Comparison of ENCODE assay signal across 1 fruit fly cellular context in genomic region chr3R:6881264-6882014, dm6.
TF ChIP-seq lines count a peak whose summit lies in the region.

No protein-coding gene starts in this region.

TF ChIP-seq in whole organism, embryonic, 481 proteins besides CTCF, POLR2A, EP300 and RAD21 (continued from another document and continues in another):
- TF ChIP-seq ara (GFP tag; IDR thresholded peaks at IDR 0.05; lab: Robert Waterston, UW) (peak; percentile 78), E2f2 (GFP tag; IDR thresholded peaks at IDR 0.05; lab: Robert Waterston, UW) (no peak), chinmo (GFP tag; IDR thresholded peaks at IDR 0.05; lab: Robert Waterston, UW; ENCODE audit: partially characterized antibody) (no peak), lilli (GFP tag; optimal IDR thresholded peaks at IDR 0.05; lab: Kevin White, UChicago) (peak; percentile 51), hbn (GFP tag; IDR thresholded peaks at IDR 0.05; lab: Robert Waterston, UW; ENCODE audit: partially characterized antibody) (no peak), Bgb (GFP tag; IDR thresholded peaks at IDR 0.05; lab: Robert Waterston, UW; ENCODE audit: partially characterized antibody) (no peak), zfh2 (GFP tag; optimal IDR thresholded peaks at IDR 0.05; lab: Kevin White, UChicago) (no peak), CG10267 (tag; optimal IDR thresholded peaks at IDR 0.05; lab: Kevin White, UChicago) (peak; percentile 78), Nf-YB (GFP tag; optimal IDR thresholded peaks at IDR 0.05; lab: Kevin White, UChicago) (peak; percentile 81), Fer1 (GFP tag; optimal IDR thresholded peaks at IDR 0.05; lab: Kevin White, UChicago) (no peak), CG12071 (GFP tag; optimal IDR thresholded peaks at IDR 0.05; lab: Kevin White, UChicago) (no peak), psq (GFP tag; optimal IDR thresholded peaks at IDR 0.05; lab: Kevin White, UChicago) (peak; percentile 21), CG14441 (GFP tag; IDR thresholded peaks at IDR 0.05; lab: Robert Waterston, UW) (peak; percentile 32; the same call in 1 of the 2 replicates), emc (GFP tag; optimal IDR thresholded peaks at IDR 0.05; lab: Kevin White, UChicago) (no peak), CG13123 (GFP tag; optimal IDR thresholded peaks at IDR 0.05; lab: Kevin White, UChicago) (peak; percentile 13), B-H1 (GFP tag; IDR thresholded peaks at IDR 0.05; lab: Robert Waterston, UW) (peak; percentile 41; the same call in 2 of the 3 replicates), vvl (GFP tag; IDR thresholded peaks at IDR 0.05; lab: Robert Waterston, UW) (peak; percentile 83; the same call in 1 of the 2 replicates), MESR4 (GFP tag; optimal IDR thresholded peaks at IDR 0.05; lab: Kevin White, UChicago) (no peak), CG17361 (GFP tag; IDR thresholded peaks at IDR 0.05; lab: Robert Waterston, UW) (no peak; the same call in 2 of the 3 replicates), cwo (GFP tag; optimal IDR thresholded peaks at IDR 0.05; lab: Kevin White, UChicago) (peak; percentile 8), Atf3 (GFP tag; optimal IDR thresholded peaks at IDR 0.05; lab: Kevin White, UChicago) (peak; percentile 57), CG4424 (GFP tag; optimal IDR thresholded peaks at IDR 0.05; lab: Kevin White, UChicago) (peak; percentile 79), fd3F (GFP tag; optimal IDR thresholded peaks at IDR 0.05; lab: Kevin White, UChicago) (no peak), so (GFP tag; IDR thresholded peaks at IDR 0.05; lab: Robert Waterston, UW) (no peak; the same call in 2 of the 3 replicates), ham (GFP tag; IDR thresholded peaks at IDR 0.05; lab: Robert Waterston, UW) (no peak), CG16815 (GFP tag; optimal IDR thresholded peaks at IDR 0.05; lab: Kevin White, UChicago) (peak; percentile 63), jumu (GFP tag; optimal IDR thresholded peaks at IDR 0.05; lab: Kevin White, UChicago) (peak; percentile 52), yki (optimal IDR thresholded peaks at IDR 0.05; lab: Kevin White, UChicago) (no peak), hb (GFP tag; IDR thresholded peaks at IDR 0.05; lab: Robert Waterston, UW; ENCODE audit: partially characterized antibody) (no peak), Hand (GFP tag; optimal IDR thresholded peaks at IDR 0.05; lab: Kevin White, UChicago) (no peak), CG31224 (GFP tag; IDR thresholded peaks at IDR 0.05; lab: Robert Waterston, UW) (no peak), Dbx (GFP tag; IDR thresholded peaks at IDR 0.05; lab: Robert Waterston, UW) (no peak), CG6854 (GFP tag; optimal IDR thresholded peaks at IDR 0.05; lab: Kevin White, UChicago) (no peak), Dad (GFP tag; optimal IDR thresholded peaks at IDR 0.05; lab: Kevin White, UChicago) (peak; percentile 21), CG34376 (GFP tag; optimal IDR thresholded peaks at IDR 0.05; lab: Kevin White, UChicago) (no peak), CG14014 (GFP tag; IDR thresholded peaks at IDR 0.05; lab: Robert Waterston, UW) (no peak), croc (GFP tag; conservative IDR thresholded peaks at IDR 0.05; lab: Robert Waterston, UW) (peak; percentile 73; the same call in 2 of the 3 replicates), CG15514 (GFP tag; optimal IDR thresholded peaks at IDR 0.05; lab: Kevin White, UChicago) (no peak), CG14860 (GFP tag; IDR thresholded peaks at IDR 0.05; lab: Robert Waterston, UW; ENCODE audit: partially characterized antibody) (no peak), CG4282 (GFP tag; optimal IDR thresholded peaks at IDR 0.05; lab: Kevin White, UChicago) (no peak), Fer3 (tag; optimal IDR thresholded peaks at IDR 0.05; lab: Kevin White, UChicago) (peak; percentile 30), CG34224 (GFP tag; IDR thresholded peaks at IDR 0.05; lab: Robert Waterston, UW; ENCODE audit: partially characterized antibody) (no peak), gro (GFP tag; optimal IDR thresholded peaks at IDR 0.05; lab: Kevin White, UChicago) (no peak), Dek (tag; optimal IDR thresholded peaks at IDR 0.05; lab: Kevin White, UChicago) (no peak), CG7271 (tag; optimal IDR thresholded peaks at IDR 0.05; lab: Kevin White, UChicago) (peak; percentile 81), CG10366 (GFP tag; IDR thresholded peaks at IDR 0.05; lab: Robert Waterston, UW) (peak; percentile 29; the same call in 1 of the 2 replicates), CG17829 (tag; optimal IDR thresholded peaks at IDR 0.05; lab: Kevin White, UChicago) (peak; percentile 77), CG14710 (tag; optimal IDR thresholded peaks at IDR 0.05; lab: Kevin White, UChicago) (peak; percentile 83), run (tag; optimal IDR thresholded peaks at IDR 0.05; lab: Kevin White, UChicago) (no peak), CG18011 (GFP tag; optimal IDR thresholded peaks at IDR 0.05; lab: Kevin White, UChicago) (no peak), Med (GFP tag; lab: Kevin White, UChicago) (no peak), CG3838 (GFP tag; optimal IDR thresholded peaks at IDR 0.05; lab: Kevin White, UChicago) (no peak), CG8924 (tag; optimal IDR thresholded peaks at IDR 0.05; lab: Kevin White, UChicago) (peak; percentile 81), Nf-YA (GFP tag; IDR thresholded peaks at IDR 0.05; lab: Robert Waterston, UW) (no peak), mld (GFP tag; IDR thresholded peaks at IDR 0.05; lab: Robert Waterston, UW; ENCODE audit: partially characterized antibody) (no peak), lola (GFP tag; optimal IDR thresholded peaks at IDR 0.05; lab: Kevin White, UChicago) (peak in 1 of 3 experiments; percentile 86), HLH54F (GFP tag; optimal IDR thresholded peaks at IDR 0.05; lab: Kevin White, UChicago) (peak; percentile 39), Jarid2 (GFP tag; optimal IDR thresholded peaks at IDR 0.05; lab: Kevin White, UChicago) (no peak), Hr39 (optimal IDR thresholded peaks at IDR 0.05; lab: Kevin White, UChicago) (no peak), sima (GFP tag; optimal IDR thresholded peaks at IDR 0.05; lab: Kevin White, UChicago) (peak; percentile 14), CG15073 (GFP tag; optimal IDR thresholded peaks at IDR 0.05; lab: Kevin White, UChicago) (peak; percentile 54), Hr3 (GFP tag; optimal IDR thresholded peaks at IDR 0.05; lab: Kevin White, UChicago) (peak; percentile 61), CG42726 (GFP tag; IDR thresholded peaks at IDR 0.05; lab: Robert Waterston, UW; ENCODE audit: partially characterized antibody) (no peak), CG2199 (GFP tag; IDR thresholded peaks at IDR 0.05; lab: Robert Waterston, UW) (no peak), Optix (GFP tag; IDR thresholded peaks at IDR 0.05; lab: Robert Waterston, UW) (no peak), CG8388 (GFP tag; optimal IDR thresholded peaks at IDR 0.05; lab: Kevin White, UChicago) (peak; percentile 75), Ravus (GFP tag; IDR thresholded peaks at IDR 0.05; lab: Robert Waterston, UW) (no peak), CG7357 (GFP tag; IDR thresholded peaks at IDR 0.05; lab: Robert Waterston, UW) (peak; percentile 11; the same call in 1 of the 3 replicates), Scr (GFP tag; IDR thresholded peaks at IDR 0.05; lab: Robert Waterston, UW; ENCODE audit: partially characterized antibody) (no peak), otp (GFP tag; IDR thresholded peaks at IDR 0.05; lab: Robert Waterston, UW) (0 out of 3 replicates have a peak, but pooled peaks have one; percentile 50), cas (GFP tag; IDR thresholded peaks at IDR 0.05; lab: Robert Waterston, UW) (no peak), CG31365 (tag; optimal IDR thresholded peaks at IDR 0.05; lab: Kevin White, UChicago) (no peak), sens (GFP tag; lab: Kevin White, UChicago) (peak; percentile 97), Aef1 (GFP tag; IDR thresholded peaks at IDR 0.05; lab: Robert Waterston, UW) (no peak), trh (GFP tag; optimal IDR thresholded peaks at IDR 0.05; lab: Kevin White, UChicago) (no peak), CG4328 (GFP tag; optimal IDR thresholded peaks at IDR 0.05; lab: Kevin White, UChicago) (no peak), D19A (tag; optimal IDR thresholded peaks at IDR 0.05; lab: Kevin White, UChicago) (peak; percentile 69), CG30403 (GFP tag; optimal IDR thresholded peaks at IDR 0.05; lab: Kevin White, UChicago) (peak; percentile 66), CG16779 (GFP tag; IDR thresholded peaks at IDR 0.05; lab: Robert Waterston, UW) (no peak), Dll (GFP tag; IDR thresholded peaks at IDR 0.05; lab: Robert Waterston, UW; ENCODE audit: partially characterized antibody) (no peak), dysf (GFP tag; IDR thresholded peaks at IDR 0.05; lab: Robert Waterston, UW) (peak; percentile 68), CG3847 (GFP tag; IDR thresholded peaks at IDR 0.05; lab: Robert Waterston, UW) (no peak), CG15011 (GFP tag; optimal IDR thresholded peaks at IDR 0.05; lab: Kevin White, UChicago) (no peak), ranshi (GFP tag; IDR thresholded peaks at IDR 0.05; lab: Robert Waterston, UW) (peak; percentile 11; the same call in 1 of the 2 replicates), CG6791 (GFP tag; IDR thresholded peaks at IDR 0.05; lab: Robert Waterston, UW; ENCODE audit: partially characterized antibody) (no peak), CG32767 (GFP tag; IDR thresholded peaks at IDR 0.05; lab: Robert Waterston, UW) (peak; percentile 80), Side (GFP tag; optimal IDR thresholded peaks at IDR 0.05; lab: Kevin White, UChicago) (peak; percentile 55), chn (GFP tag; optimal IDR thresholded peaks at IDR 0.05; lab: Kevin White, UChicago) (peak; percentile 59), chif (GFP tag; optimal IDR thresholded peaks at IDR 0.05; lab: Kevin White, UChicago) (peak; percentile 57 to 88), Nf-YC (tag; optimal IDR thresholded peaks at IDR 0.05; lab: Kevin White, UChicago) (peak; percentile 72), CG9797 (GFP tag; optimal IDR thresholded peaks at IDR 0.05; lab: Kevin White, UChicago) (no peak), peb (GFP tag; IDR thresholded peaks at IDR 0.05; lab: Robert Waterston, UW) (peak; percentile 57; the same call in 1 of the 2 replicates), stwl (tag; optimal IDR thresholded peaks at IDR 0.05; lab: Kevin White, UChicago) (no peak), crp (GFP tag; optimal IDR thresholded peaks at IDR 0.05; lab: Kevin White, UChicago) (no peak), E2f1 (GFP tag; IDR thresholded peaks at IDR 0.05; lab: Robert Waterston, UW) (peak; percentile 44), ttk (GFP tag; IDR thresholded peaks at IDR 0.05; lab: Robert Waterston, UW) (peak; percentile 70; the same call in 1 of the 2 replicates), H2.0 (GFP tag; IDR thresholded peaks at IDR 0.05; lab: Robert Waterston, UW) (peak; percentile 34), fd64A (GFP tag; optimal IDR thresholded peaks at IDR 0.05; lab: Kevin White, UChicago) (peak; percentile 9), CG3281 (GFP tag; optimal IDR thresholded peaks at IDR 0.05; lab: Kevin White, UChicago) (no peak), CG4404 (GFP tag; IDR thresholded peaks at IDR 0.05; lab: Robert Waterston, UW) (peak; percentile 83), Sry-δ (GFP tag; optimal IDR thresholded peaks at IDR 0.05; lab: Kevin White, UChicago) (no peak), Oaz (GFP tag; IDR thresholded peaks at IDR 0.05; lab: Robert Waterston, UW) (no peak), kah (GFP tag; optimal IDR thresholded peaks at IDR 0.05; lab: Kevin White, UChicago) (no peak), cato (GFP tag; optimal IDR thresholded peaks at IDR 0.05; lab: Kevin White, UChicago; ENCODE audit: borderline replicate concordance) (peak; percentile 54), CG9876 (GFP tag; optimal IDR thresholded peaks at IDR 0.05; lab: Kevin White, UChicago) (no peak), Gsc (GFP tag; IDR thresholded peaks at IDR 0.05; lab: Robert Waterston, UW) (no peak; the same call in 1 of the 2 replicates), Lpt (GFP tag; optimal IDR thresholded peaks at IDR 0.05; lab: Kevin White, UChicago) (no peak), seq (GFP tag; IDR thresholded peaks at IDR 0.05; lab: Robert Waterston, UW) (peak; percentile 67), pita (GFP tag; optimal IDR thresholded peaks at IDR 0.05; lab: Kevin White, UChicago) (no peak), CG9215 (GFP tag; IDR thresholded peaks at IDR 0.05; lab: Robert Waterston, UW) (peak; percentile 52), nom (GFP tag; optimal IDR thresholded peaks at IDR 0.05; lab: Kevin White, UChicago) (no peak), amos (GFP tag; IDR thresholded peaks at IDR 0.05; lab: Robert Waterston, UW; ENCODE audit: partially characterized antibody) (no peak), crc (GFP tag; optimal IDR thresholded peaks at IDR 0.05; lab: Kevin White, UChicago) (no peak), corto (GFP tag; optimal IDR thresholded peaks at IDR 0.05; lab: Kevin White, UChicago) (no peak), Hey (tag; optimal IDR thresholded peaks at IDR 0.05; lab: Kevin White, UChicago) (no peak), Hr51 (GFP tag; optimal IDR thresholded peaks at IDR 0.05; lab: Kevin White, UChicago) (peak in 1 of 2 experiments; percentile 49), pzg (GFP tag; optimal IDR thresholded peaks at IDR 0.05; lab: Kevin White, UChicago) (no peak), CG14965 (GFP tag; optimal IDR thresholded peaks at IDR 0.05; lab: Kevin White, UChicago; ENCODE audit: borderline replicate concordance) (no peak), eyg (GFP tag; optimal IDR thresholded peaks at IDR 0.05; lab: Kevin White, UChicago) (no peak), CG2678 (tag; optimal IDR thresholded peaks at IDR 0.05; lab: Kevin White, UChicago) (no peak), Usf (GFP tag; optimal IDR thresholded peaks at IDR 0.05; lab: Kevin White, UChicago) (peak; percentile 35), klu (GFP tag; IDR thresholded peaks at IDR 0.05; lab: Robert Waterston, UW) (no peak), kni (GFP tag; optimal IDR thresholded peaks at IDR 0.05; lab: Kevin White, UChicago) (peak; percentile 26), Rfx (GFP tag; IDR thresholded peaks at IDR 0.05; lab: Robert Waterston, UW) (no peak), fu2 (GFP tag; optimal IDR thresholded peaks at IDR 0.05; lab: Kevin White, UChicago) (no peak), CG32532 (GFP tag; IDR thresholded peaks at IDR 0.05; lab: Robert Waterston, UW) (no peak), luna (GFP tag; optimal IDR thresholded peaks at IDR 0.05; lab: Kevin White, UChicago) (no peak), CG1233 (GFP tag; optimal IDR thresholded peaks at IDR 0.05; lab: Kevin White, UChicago) (peak; percentile 68), Lim3 (GFP tag; IDR thresholded peaks at IDR 0.05; lab: Robert Waterston, UW) (no peak), GATAe (GFP tag; conservative IDR thresholded peaks at IDR 0.05; lab: Robert Waterston, UW) (no peak), grau (tag; optimal IDR thresholded peaks at IDR 0.05; lab: Kevin White, UChicago) (no peak), onecut (GFP tag; IDR thresholded peaks at IDR 0.05; lab: Robert Waterston, UW) (peak; percentile 37; the same call in 1 of the 2 replicates), gt (GFP tag; IDR thresholded peaks at IDR 0.05; lab: Robert Waterston, UW) (peak; percentile 27; the same call in 1 of the 2 replicates)
